Worm (Caenorhabditis elegans) whole organism, L1 larva: ENCODE measurements around the gene mut-7.

Experiments
- C16A3.4 ChIP-seq: fragments of 150-350 bp; optimal IDR thresholded peaks from 2 replicates; lab custom pipeline; 2014; ENCODE audit warnings: missing biosample characterization, missing genetic modification characterization
- F16B12.6 ChIP-seq: fragments of 150-350 bp; optimal IDR thresholded peaks from 2 replicates; lab custom pipeline; 2014; ENCODE audit warnings: missing biosample characterization, missing genetic modification characterization
- ama-1 ChIP-seq: fragments of 150-350 bp; optimal IDR thresholded peaks from 2 replicates; lab custom pipeline; 2014
- ceh-8 ChIP-seq: fragments of 200-800 bp; sonication (Bioruptor generic); optimal IDR thresholded peaks from 2 replicates; lab custom pipeline; 2018; ENCODE audit warnings: mild to moderate bottlenecking, missing genetic modification characterization, moderate library complexity, missing compliant biosample characterization
- ceh-82 ChIP-seq, 3 experiments: fragments of 150-350 bp in 1 of 3; sonication (generic microtip) in 2 of 3; optimal IDR thresholded peaks; 2 replicates each; lab custom pipeline; 2014 to 2017; ENCODE audit warnings: missing biosample characterization in 3 of 3, missing genetic modification characterization in 3 of 3
- ceh-90 ChIP-seq: sonication (generic microtip); optimal IDR thresholded peaks from 2 replicates; lab custom pipeline; 2016; ENCODE audit warnings: missing genetic modification characterization, missing compliant biosample characterization
- ces-1 ChIP-seq: fragments of 150-350 bp; optimal IDR thresholded peaks from 2 replicates; lab custom pipeline; 2014; ENCODE audit warnings: missing biosample characterization, missing genetic modification reagents, missing genetic modification characterization
- efl-3 ChIP-seq: fragments of 200-800 bp; sonication (Bioruptor generic); optimal IDR thresholded peaks from 2 replicates; lab custom pipeline; 2018; ENCODE audit warnings: mild to moderate bottlenecking, missing genetic modification characterization, missing compliant biosample characterization
- egl-27 ChIP-seq, 2 experiments: fragments of 150-350 bp in 1 of 2; sonication (generic microtip); optimal IDR thresholded peaks; 3 replicates each; lab custom pipeline; 2017 to 2018; ENCODE audit warnings: missing biosample characterization in 2 of 2, missing genetic modification characterization in 2 of 2, missing genetic modification reagents in 2 of 2
- elt-3 ChIP-seq, 6 experiments: fragments of 150-350 bp in 1 of 6; sonication (generic microtip); optimal IDR thresholded peaks; 2 replicates each; lab custom pipeline; 2017 to 2018; ENCODE audit warnings: missing biosample characterization in 6 of 6, missing genetic modification characterization in 6 of 6, inconsistent platforms in 1 of 6
- fkh-10 ChIP-seq: sonication (generic microtip); optimal IDR thresholded peaks from 2 replicates; lab custom pipeline; 2017; ENCODE audit warnings: missing biosample characterization, missing genetic modification reagents, missing genetic modification characterization
- fkh-8 ChIP-seq: sonication (generic microtip); optimal IDR thresholded peaks from 2 replicates; lab custom pipeline; 2016; ENCODE audit warnings: mild to moderate bottlenecking, missing genetic modification characterization, missing compliant biosample characterization
- fos-1 ChIP-seq: fragments of 150-350 bp; optimal IDR thresholded peaks from 2 replicates; lab custom pipeline; 2014; ENCODE audit warnings: missing biosample characterization, missing genetic modification characterization
- grh-1 ChIP-seq: fragments of 200-800 bp; sonication (Bioruptor generic); IDR thresholded peaks from 2 replicates; pipeline ENCODE4 v1.3.6; 2022; ENCODE audit warnings: missing genetic modification reagents, missing genetic modification characterization, missing compliant biosample characterization
- hlh-17 ChIP-seq: fragments of 200-800 bp; sonication (Bioruptor generic); optimal IDR thresholded peaks from 2 replicates; lab custom pipeline; 2018; ENCODE audit warnings: missing genetic modification characterization, mild to moderate bottlenecking, missing compliant biosample characterization, moderate library complexity, borderline replicate concordance
- hlh-4 ChIP-seq: sonication (generic microtip); optimal IDR thresholded peaks from 2 replicates; lab custom pipeline; 2016; ENCODE audit warnings: mild to moderate bottlenecking, missing genetic modification characterization, missing compliant biosample characterization
- hpl-2 ChIP-seq: fragments of 150-350 bp; optimal IDR thresholded peaks from 2 replicates; lab custom pipeline; 2014; ENCODE audit warnings: missing biosample characterization, missing genetic modification reagents, missing genetic modification characterization
- irx-1 ChIP-seq: sonication (generic microtip); optimal IDR thresholded peaks from 2 replicates; lab custom pipeline; 2016; ENCODE audit warnings: missing genetic modification characterization, missing compliant biosample characterization
- jun-1 ChIP-seq: fragments of 150-350 bp; optimal IDR thresholded peaks from 2 replicates; lab custom pipeline; 2014; ENCODE audit warnings: missing biosample characterization, missing genetic modification reagents, missing genetic modification characterization
- lin-13 ChIP-seq: fragments of 150-350 bp; optimal IDR thresholded peaks from 2 replicates; lab custom pipeline; 2014; ENCODE audit warnings: missing biosample characterization, missing genetic modification reagents, missing genetic modification characterization
- lin-14 ChIP-seq: fragments of 200-800 bp; sonication (Bioruptor generic); optimal IDR thresholded peaks from 2 replicates; lab custom pipeline; 2018; ENCODE audit warnings: mild to moderate bottlenecking, missing genetic modification characterization, moderate library complexity, missing compliant biosample characterization
- lin-15B ChIP-seq: fragments of 150-350 bp; sonication (generic microtip); optimal IDR thresholded peaks from 3 replicates; lab custom pipeline; 2014; ENCODE audit warnings: missing biosample characterization, missing genetic modification characterization
- lin-35 ChIP-seq, 2 experiments: fragments of 150-350 bp; optimal IDR thresholded peaks; 2 replicates each; lab custom pipeline; 2014; ENCODE audit warnings: missing biosample characterization in 2 of 2, missing genetic modification characterization in 2 of 2, missing genetic modification reagents in 2 of 2
- lin-39 ChIP-seq: fragments of 150-350 bp; optimal IDR thresholded peaks from 2 replicates; lab custom pipeline; 2014; ENCODE audit warnings: missing biosample characterization, missing genetic modification reagents, missing genetic modification characterization
- lsy-2 ChIP-seq, 2 experiments: fragments of 150-350 bp; optimal IDR thresholded peaks; 2 replicates each; lab custom pipeline; 2014; ENCODE audit warnings: missing biosample characterization in 2 of 2, missing genetic modification characterization in 2 of 2
- mdl-1 ChIP-seq, 2 experiments: fragments of 150-350 bp; optimal IDR thresholded peaks; 2 replicates each; lab custom pipeline; 2014 to 2017; ENCODE audit warnings: missing biosample characterization in 2 of 2, missing genetic modification characterization in 2 of 2, inconsistent platforms in 1 of 2
- mef-2 ChIP-seq: fragments of 150-350 bp; optimal IDR thresholded peaks from 2 replicates; lab custom pipeline; 2014; ENCODE audit warnings: missing biosample characterization, missing genetic modification characterization
- mep-1 ChIP-seq: fragments of 150-350 bp; optimal IDR thresholded peaks from 2 replicates; lab custom pipeline; 2014; ENCODE audit warnings: missing biosample characterization, missing genetic modification characterization
- nhr-11 ChIP-seq: fragments of 150-350 bp; optimal IDR thresholded peaks from 2 replicates; lab custom pipeline; 2014; ENCODE audit warnings: missing biosample characterization, missing genetic modification characterization
- nhr-12 ChIP-seq: sonication (generic microtip); optimal IDR thresholded peaks from 2 replicates; lab custom pipeline; 2017; ENCODE audit warnings: missing biosample characterization, missing genetic modification characterization
- nhr-47 ChIP-seq: sonication (generic microtip); optimal IDR thresholded peaks from 2 replicates; lab custom pipeline; 2016; ENCODE audit warnings: mild to moderate bottlenecking, missing genetic modification characterization, moderate library complexity, missing compliant biosample characterization
- nhr-71 ChIP-seq: sonication (generic microtip); optimal IDR thresholded peaks from 2 replicates; lab custom pipeline; 2016; ENCODE audit warnings: mild to moderate bottlenecking, missing genetic modification characterization, moderate library complexity, missing compliant biosample characterization
- nhr-76 ChIP-seq: sonication (generic microtip); optimal IDR thresholded peaks from 2 replicates; lab custom pipeline; 2017; ENCODE audit warnings: missing biosample characterization, missing genetic modification characterization
- nhr-77 ChIP-seq: fragments of 150-350 bp; optimal IDR thresholded peaks from 2 replicates; lab custom pipeline; 2014; ENCODE audit warnings: missing biosample characterization, missing genetic modification characterization
- nhr-85 ChIP-seq: sonication (generic microtip); peaks from one replicate; lab custom pipeline; 2016; ENCODE audit warnings: missing genetic modification characterization, inconsistent platforms, missing compliant biosample characterization
- nhr-90 ChIP-seq: sonication (generic microtip); optimal IDR thresholded peaks from 2 replicates; lab custom pipeline; 2016; ENCODE audit warnings: mild to moderate bottlenecking, missing genetic modification characterization, missing compliant biosample characterization; ENCODE audit not compliant: poor library complexity
- pqm-1 ChIP-seq: sonication (generic microtip); optimal IDR thresholded peaks from 3 replicates; lab custom pipeline; 2017; ENCODE audit warnings: missing biosample characterization, missing genetic modification characterization
- rnt-1 ChIP-seq: sonication (generic microtip); optimal IDR thresholded peaks from 2 replicates; lab custom pipeline; 2016; ENCODE audit warnings: mild to moderate bottlenecking, missing genetic modification characterization, moderate library complexity, missing compliant biosample characterization
- skn-1 ChIP-seq: fragments of 150-350 bp; optimal IDR thresholded peaks from 2 replicates; lab custom pipeline; 2014; ENCODE audit warnings: missing biosample characterization, missing genetic modification characterization
- snpc-4 ChIP-seq: fragments of 150-350 bp; optimal IDR thresholded peaks from 2 replicates; lab custom pipeline; 2014; ENCODE audit warnings: missing biosample characterization, missing genetic modification characterization
- sox-4 ChIP-seq: sonication (generic microtip); optimal IDR thresholded peaks from 2 replicates; lab custom pipeline; 2016; ENCODE audit warnings: missing genetic modification characterization, missing compliant biosample characterization
- sptf-1 ChIP-seq: fragments of 150-350 bp; optimal IDR thresholded peaks from 2 replicates; lab custom pipeline; 2014; ENCODE audit warnings: missing biosample characterization, missing genetic modification characterization
- swsn-7 ChIP-seq: sonication (generic microtip); optimal IDR thresholded peaks from 2 replicates; lab custom pipeline; 2016; ENCODE audit warnings: missing genetic modification characterization, missing compliant biosample characterization
- unc-30 ChIP-seq: sonication (generic microtip); optimal IDR thresholded peaks from 2 replicates; lab custom pipeline; 2017; ENCODE audit warnings: missing biosample characterization, missing genetic modification characterization
- unc-62 ChIP-seq: fragments of 150-350 bp; optimal IDR thresholded peaks from 2 replicates; lab custom pipeline; 2014; ENCODE audit warnings: missing biosample characterization, missing genetic modification reagents, missing genetic modification characterization
- unc-98 ChIP-seq: fragments of 200-800 bp; sonication (Bioruptor generic); IDR thresholded peaks from 2 replicates; pipeline ENCODE4 v1.3.6; 2022; ENCODE audit warnings: missing genetic modification characterization, missing compliant biosample characterization
- vab-15 ChIP-seq: sonication (generic microtip); optimal IDR thresholded peaks from 2 replicates; lab custom pipeline; 2017; ENCODE audit warnings: missing genotype, mild to moderate bottlenecking, missing genetic modification characterization, missing compliant biosample characterization
- xbp-1 ChIP-seq: sonication (generic microtip); optimal IDR thresholded peaks from 2 replicates; lab custom pipeline; 2016; ENCODE audit warnings: missing genetic modification characterization, missing compliant biosample characterization
- zag-1 ChIP-seq: fragments of 150-350 bp; optimal IDR thresholded peaks from 2 replicates; lab custom pipeline; 2014; ENCODE audit warnings: missing biosample characterization, missing genetic modification characterization
- zip-4 ChIP-seq: fragments of 200-800 bp; sonication (Bioruptor generic); optimal IDR thresholded peaks from 2 replicates; lab custom pipeline; 2018; ENCODE audit warnings: mild to moderate bottlenecking, missing genetic modification characterization, moderate library complexity, missing compliant biosample characterization

Gene mut-7

ce11 chrIII:9501072-9501471 lies 41.1 kb downstream of the mut-7 start (continued):
- TF ChIP-seq lin-35 (GFP tag; optimal IDR thresholded peaks at IDR 0.05; lab: Kevin White, UChicago) (no peak), fos-1 (tag; lab: Kevin White, UChicago) (no peak), lin-13 (GFP tag; lab: Kevin White, UChicago) (no peak), lin-15B (no peak), nhr-71 (tag; lab: Kevin White, UChicago) (peak; percentile 56), ceh-82 (tag; optimal IDR thresholded peaks at IDR 0.05; lab: Kevin White, UChicago) (no peak), C16A3.4 (tag; lab: Kevin White, UChicago) (no peak), nhr-47 (tag; lab: Kevin White, UChicago) (peak; percentile 21), nhr-85 (peak; percentile 38), mef-2 (tag; lab: Kevin White, UChicago) (no peak), unc-30 (no peak), nhr-76 (tag; lab: Kevin White, UChicago) (no peak), zag-1 (tag; lab: Kevin White, UChicago) (no peak), sptf-1 (tag; lab: Kevin White, UChicago) (no peak), ama-1 (lab: Kevin White, UChicago) (no peak)
- TF ChIP-seq, all 84 proteins: peak for 9

ce11 chrIII:9500267-9500666 lies 41.9 kb downstream of the mut-7 start, which contains the start of gene sod-4:
Gene sod-4, minus strand, starts transcription at chrIII:9500375.
- TF ChIP-seq skn-1 (tag; lab: Kevin White, UChicago), result peak; percentile 25
- no peak for TF ChIP-seq ceh-90 (tag; lab: Kevin White, UChicago)
- no peak for TF ChIP-seq lin-39
- TF ChIP-seq pqm-1 (tag; lab: Kevin White, UChicago), result no peak
- TF ChIP-seq ama-1 (lab: Kevin White, UChicago), result no peak
- TF ChIP-seq unc-62 (GFP tag; lab: Kevin White, UChicago), result no peak
- TF ChIP-seq nhr-90 (tag; lab: Kevin White, UChicago), result peak; percentile 42
- peak; percentile 63 for TF ChIP-seq mep-1 (tag; lab: Kevin White, UChicago)
- TF ChIP-seq jun-1 (tag; lab: Kevin White, UChicago), result no peak
- TF ChIP-seq xbp-1 (tag; lab: Kevin White, UChicago), result no peak
- no peak for TF ChIP-seq zip-4 (GFP tag; lab: Kevin White, UChicago)
- no peak for TF ChIP-seq nhr-11 (tag; lab: Kevin White, UChicago)
- TF ChIP-seq ces-1 (GFP tag; lab: Kevin White, UChicago), result no peak
- no peak for TF ChIP-seq ceh-8 (GFP tag; lab: Kevin White, UChicago)
- TF ChIP-seq swsn-7 (tag; lab: Kevin White, UChicago), result no peak
- no peak for TF ChIP-seq hlh-4 (tag; lab: Kevin White, UChicago)
- no peak for TF ChIP-seq nhr-77
- no peak for TF ChIP-seq grh-1 (GFP tag; lab: Robert Waterston, UW)
- TF ChIP-seq fkh-10, result no peak
- TF ChIP-seq mdl-1 (tag; optimal IDR thresholded peaks at IDR 0.05; lab: Kevin White, UChicago), result peak in 1 of 2 experiments; percentile 47
- peak in 2 of 6 experiments; percentile 33 to 90 for TF ChIP-seq elt-3 (tag; optimal IDR thresholded peaks at IDR 0.05; lab: Kevin White, UChicago)
- no peak for TF ChIP-seq nhr-12
- TF ChIP-seq ceh-82 (tag; optimal IDR thresholded peaks at IDR 0.05; lab: Kevin White, UChicago), result no peak
- TF ChIP-seq sox-4 (tag; lab: Kevin White, UChicago), result no peak
- no peak for TF ChIP-seq C16A3.4 (tag; lab: Kevin White, UChicago)
- TF ChIP-seq snpc-4 (tag; lab: Kevin White, UChicago), result no peak
- peak in 1 of 2 experiments; percentile 57 for TF ChIP-seq lsy-2 (tag; optimal IDR thresholded peaks at IDR 0.05; lab: Kevin White, UChicago)
- no peak for TF ChIP-seq irx-1
- no peak for TF ChIP-seq efl-3 (GFP tag; lab: Kevin White, UChicago)
- TF ChIP-seq lin-14 (GFP tag; lab: Kevin White, UChicago), result peak; percentile 83
- TF ChIP-seq F16B12.6 (tag; lab: Kevin White, UChicago), result no peak
- TF ChIP-seq lin-15B, result no peak
- no peak for TF ChIP-seq hpl-2 (GFP tag; lab: Kevin White, UChicago)
- TF ChIP-seq unc-30, result no peak
- no peak for TF ChIP-seq unc-98 (GFP tag; lab: Robert Waterston, UW)
- TF ChIP-seq fkh-8 (tag; lab: Kevin White, UChicago), result no peak
- peak in 1 of 2 experiments; percentile 77 for TF ChIP-seq lin-35 (GFP tag; optimal IDR thresholded peaks at IDR 0.05; lab: Kevin White, UChicago)
- TF ChIP-seq fos-1 (tag; lab: Kevin White, UChicago), result no peak
- TF ChIP-seq vab-15, result no peak
- TF ChIP-seq nhr-76 (tag; lab: Kevin White, UChicago), result no peak
- TF ChIP-seq nhr-85, result peak; percentile 85
- TF ChIP-seq hlh-17 (GFP tag; lab: Kevin White, UChicago), result no peak
- no peak for TF ChIP-seq egl-27 (tag; optimal IDR thresholded peaks at IDR 0.05; lab: Kevin White, UChicago)
- no peak for TF ChIP-seq zag-1 (tag; lab: Kevin White, UChicago)
- peak; percentile 13 for TF ChIP-seq lin-13 (GFP tag; lab: Kevin White, UChicago)
- TF ChIP-seq rnt-1 (tag; lab: Kevin White, UChicago), result no peak
